Worm (Caenorhabditis elegans) whole organism, L1 larva: ENCODE results near the gene tra-4.

Source experiments
- C04F5.9 ChIP-seq: sonication (generic microtip); optimal IDR thresholded peaks from 2 replicates; lab custom pipeline; 2016; ENCODE audit warnings: missing genetic modification characterization, missing compliant biosample characterization
- F16B12.6 ChIP-seq: fragments of 150-350 bp; optimal IDR thresholded peaks from 2 replicates; lab custom pipeline; 2014; ENCODE audit warnings: missing biosample characterization, missing genetic modification characterization
- Y116A8C.19 ChIP-seq: sonication (generic microtip); optimal IDR thresholded peaks from 2 replicates; lab custom pipeline; 2016; ENCODE audit warnings: missing compliant biosample characterization, missing genetic modification characterization, borderline replicate concordance
- aha-1 ChIP-seq: fragments of 150-350 bp; optimal IDR thresholded peaks from 2 replicates; lab custom pipeline; 2014; ENCODE audit warnings: missing biosample characterization, missing genetic modification characterization
- alr-1 ChIP-seq: fragments of 200-800 bp; sonication (Bioruptor generic); optimal IDR thresholded peaks from 2 replicates; lab custom pipeline; 2018; ENCODE audit warnings: borderline replicate concordance, mild to moderate bottlenecking, missing genetic modification characterization, missing compliant biosample characterization
- aly-2 ChIP-seq: fragments of 150-350 bp; optimal IDR thresholded peaks from 2 replicates; lab custom pipeline; 2014; ENCODE audit warnings: missing biosample characterization, missing genetic modification characterization
- ama-1 ChIP-seq: fragments of 150-350 bp; optimal IDR thresholded peaks from 2 replicates; lab custom pipeline; 2014
- ceh-8 ChIP-seq: fragments of 200-800 bp; sonication (Bioruptor generic); optimal IDR thresholded peaks from 2 replicates; lab custom pipeline; 2018; ENCODE audit warnings: mild to moderate bottlenecking, missing genetic modification characterization, moderate library complexity, missing compliant biosample characterization
- ceh-82 ChIP-seq, 3 experiments: fragments of 150-350 bp in 1 of 3; sonication (generic microtip) in 2 of 3; optimal IDR thresholded peaks; 2 replicates each; lab custom pipeline; 2014 to 2017; ENCODE audit warnings: missing biosample characterization in 3 of 3, missing genetic modification characterization in 3 of 3
- ces-1 ChIP-seq: fragments of 150-350 bp; optimal IDR thresholded peaks from 2 replicates; lab custom pipeline; 2014; ENCODE audit warnings: missing biosample characterization, missing genetic modification reagents, missing genetic modification characterization
- dpl-1 ChIP-seq, 3 experiments: fragments of 150-350 bp in 2 of 3; sonication (generic microtip) in 1 of 3; optimal IDR thresholded peaks; 2 replicates each; lab custom pipeline; 2014 to 2017; ENCODE audit warnings: missing biosample characterization in 3 of 3, missing genetic modification characterization in 3 of 3, missing genetic modification reagents in 3 of 3
- dsc-1 ChIP-seq: sonication (generic microtip); optimal IDR thresholded peaks from 2 replicates; lab custom pipeline; 2016; ENCODE audit warnings: mild to moderate bottlenecking, missing genetic modification characterization, missing compliant biosample characterization
- efl-1 ChIP-seq, 4 experiments: fragments of 150-350 bp; optimal IDR thresholded peaks in 3 of 4; peaks in 1 of 4; 1 replicate in 1 of 4; 2 replicates in 3 of 4; lab custom pipeline; 2014; ENCODE audit warnings: missing biosample characterization in 2 of 4, missing genetic modification characterization in 2 of 4, missing genetic modification reagents in 2 of 4
- egl-13 ChIP-seq: sonication (generic microtip); optimal IDR thresholded peaks from 2 replicates; lab custom pipeline; 2016; ENCODE audit warnings: missing genotype, missing genetic modification reagents, missing genetic modification characterization, missing compliant biosample characterization
- elt-2 ChIP-seq: sonication (generic microtip); optimal IDR thresholded peaks from 2 replicates; lab custom pipeline; 2016; ENCODE audit warnings: missing genetic modification characterization, mild to moderate bottlenecking, inconsistent platforms, missing compliant biosample characterization, missing genetic modification reagents
- elt-3 ChIP-seq, 6 experiments: fragments of 150-350 bp in 1 of 6; sonication (generic microtip); optimal IDR thresholded peaks; 2 replicates each; lab custom pipeline; 2017 to 2018; ENCODE audit warnings: missing biosample characterization in 6 of 6, missing genetic modification characterization in 6 of 6, inconsistent platforms in 1 of 6
- ets-5 ChIP-seq: fragments of 200-800 bp; sonication (Bioruptor generic); IDR thresholded peaks from 2 replicates; pipeline ENCODE4 v1.3.6; 2022; ENCODE audit warnings: missing genetic modification characterization, missing compliant biosample characterization
- fkh-10 ChIP-seq: sonication (generic microtip); optimal IDR thresholded peaks from 2 replicates; lab custom pipeline; 2017; ENCODE audit warnings: missing biosample characterization, missing genetic modification reagents, missing genetic modification characterization
- fkh-4 ChIP-seq: sonication (generic microtip); optimal IDR thresholded peaks from 2 replicates; lab custom pipeline; 2016; ENCODE audit warnings: missing compliant biosample characterization, missing genetic modification characterization, borderline replicate concordance
- fkh-8 ChIP-seq: sonication (generic microtip); optimal IDR thresholded peaks from 2 replicates; lab custom pipeline; 2016; ENCODE audit warnings: mild to moderate bottlenecking, missing genetic modification characterization, missing compliant biosample characterization
- grh-1 ChIP-seq: fragments of 200-800 bp; sonication (Bioruptor generic); IDR thresholded peaks from 2 replicates; pipeline ENCODE4 v1.3.6; 2022; ENCODE audit warnings: missing genetic modification reagents, missing genetic modification characterization, missing compliant biosample characterization
- hlh-17 ChIP-seq: fragments of 200-800 bp; sonication (Bioruptor generic); optimal IDR thresholded peaks from 2 replicates; lab custom pipeline; 2018; ENCODE audit warnings: missing genetic modification characterization, mild to moderate bottlenecking, missing compliant biosample characterization, moderate library complexity, borderline replicate concordance
- hlh-4 ChIP-seq: sonication (generic microtip); optimal IDR thresholded peaks from 2 replicates; lab custom pipeline; 2016; ENCODE audit warnings: mild to moderate bottlenecking, missing genetic modification characterization, missing compliant biosample characterization
- irx-1 ChIP-seq: sonication (generic microtip); optimal IDR thresholded peaks from 2 replicates; lab custom pipeline; 2016; ENCODE audit warnings: missing genetic modification characterization, missing compliant biosample characterization
- isw-1 ChIP-seq: fragments of 200-800 bp; sonication (Bioruptor generic); IDR thresholded peaks from 2 replicates; pipeline ENCODE4 v1.3.6; 2022; ENCODE audit warnings: missing genetic modification characterization, missing compliant biosample characterization
- jun-1 ChIP-seq: fragments of 150-350 bp; optimal IDR thresholded peaks from 2 replicates; lab custom pipeline; 2014; ENCODE audit warnings: missing biosample characterization, missing genetic modification reagents, missing genetic modification characterization
- lin-14 ChIP-seq: fragments of 200-800 bp; sonication (Bioruptor generic); optimal IDR thresholded peaks from 2 replicates; lab custom pipeline; 2018; ENCODE audit warnings: mild to moderate bottlenecking, missing genetic modification characterization, moderate library complexity, missing compliant biosample characterization
- lin-15B ChIP-seq: fragments of 150-350 bp; sonication (generic microtip); optimal IDR thresholded peaks from 3 replicates; lab custom pipeline; 2014; ENCODE audit warnings: missing biosample characterization, missing genetic modification characterization
- lin-35 ChIP-seq, 2 experiments: fragments of 150-350 bp; optimal IDR thresholded peaks; 2 replicates each; lab custom pipeline; 2014; ENCODE audit warnings: missing biosample characterization in 2 of 2, missing genetic modification characterization in 2 of 2, missing genetic modification reagents in 2 of 2
- lin-39 ChIP-seq: fragments of 150-350 bp; optimal IDR thresholded peaks from 2 replicates; lab custom pipeline; 2014; ENCODE audit warnings: missing biosample characterization, missing genetic modification reagents, missing genetic modification characterization
- lir-3 ChIP-seq: sonication (generic microtip); optimal IDR thresholded peaks from 2 replicates; lab custom pipeline; 2016; ENCODE audit warnings: mild to moderate bottlenecking, missing genetic modification characterization, moderate library complexity, missing compliant biosample characterization; ENCODE audit not compliant: poor library complexity
- lsy-2 ChIP-seq, 2 experiments: fragments of 150-350 bp; optimal IDR thresholded peaks; 2 replicates each; lab custom pipeline; 2014; ENCODE audit warnings: missing biosample characterization in 2 of 2, missing genetic modification characterization in 2 of 2
- mdl-1 ChIP-seq, 2 experiments: fragments of 150-350 bp; optimal IDR thresholded peaks; 2 replicates each; lab custom pipeline; 2014 to 2017; ENCODE audit warnings: missing biosample characterization in 2 of 2, missing genetic modification characterization in 2 of 2, inconsistent platforms in 1 of 2
- nhr-11 ChIP-seq: fragments of 150-350 bp; optimal IDR thresholded peaks from 2 replicates; lab custom pipeline; 2014; ENCODE audit warnings: missing biosample characterization, missing genetic modification characterization
- nhr-19 ChIP-seq: fragments of 200-800 bp; sonication (Bioruptor generic); conservative IDR thresholded peaks from 2 replicates; pipeline ENCODE4 v1.3.6; 2022; ENCODE audit warnings: missing genetic modification characterization, missing compliant biosample characterization
- nhr-20 ChIP-seq: sonication (generic microtip); optimal IDR thresholded peaks from 2 replicates; lab custom pipeline; 2016; ENCODE audit warnings: mild to moderate bottlenecking, missing genetic modification characterization, missing compliant biosample characterization
- nhr-237 ChIP-seq: fragments of 150-350 bp; optimal IDR thresholded peaks from 2 replicates; lab custom pipeline; 2014; ENCODE audit warnings: missing biosample characterization, missing genetic modification characterization
- nhr-71 ChIP-seq: sonication (generic microtip); optimal IDR thresholded peaks from 2 replicates; lab custom pipeline; 2016; ENCODE audit warnings: mild to moderate bottlenecking, missing genetic modification characterization, moderate library complexity, missing compliant biosample characterization
- nhr-77 ChIP-seq: fragments of 150-350 bp; optimal IDR thresholded peaks from 2 replicates; lab custom pipeline; 2014; ENCODE audit warnings: missing biosample characterization, missing genetic modification characterization
- pag-3 ChIP-seq: sonication (generic microtip); optimal IDR thresholded peaks from 2 replicates; lab custom pipeline; 2017; ENCODE audit warnings: missing genetic modification characterization, mild to moderate bottlenecking, missing compliant biosample characterization, antibody characterized with exemption, borderline replicate concordance; ENCODE audit not compliant: insufficient read depth
- pax-3 ChIP-seq: fragments of 200-800 bp; sonication (Bioruptor generic); optimal IDR thresholded peaks from 2 replicates; lab custom pipeline; 2018; ENCODE audit warnings: mild to moderate bottlenecking, missing genetic modification characterization, moderate library complexity, missing compliant biosample characterization
- pqm-1 ChIP-seq: sonication (generic microtip); optimal IDR thresholded peaks from 3 replicates; lab custom pipeline; 2017; ENCODE audit warnings: missing biosample characterization, missing genetic modification characterization
- rnt-1 ChIP-seq: sonication (generic microtip); optimal IDR thresholded peaks from 2 replicates; lab custom pipeline; 2016; ENCODE audit warnings: mild to moderate bottlenecking, missing genetic modification characterization, moderate library complexity, missing compliant biosample characterization
- unc-130 ChIP-seq: fragments of 150-350 bp; optimal IDR thresholded peaks from 2 replicates; lab custom pipeline; 2017; ENCODE audit warnings: missing biosample characterization, missing genetic modification characterization, inconsistent platforms
- unc-62 ChIP-seq: fragments of 150-350 bp; optimal IDR thresholded peaks from 2 replicates; lab custom pipeline; 2014; ENCODE audit warnings: missing biosample characterization, missing genetic modification reagents, missing genetic modification characterization
- unc-86 ChIP-seq: sonication (generic microtip); optimal IDR thresholded peaks from 2 replicates; lab custom pipeline; 2016; ENCODE audit warnings: missing genetic modification characterization, missing compliant biosample characterization
- unc-98 ChIP-seq: fragments of 200-800 bp; sonication (Bioruptor generic); IDR thresholded peaks from 2 replicates; pipeline ENCODE4 v1.3.6; 2022; ENCODE audit warnings: missing genetic modification characterization, missing compliant biosample characterization
- xbp-1 ChIP-seq: sonication (generic microtip); optimal IDR thresholded peaks from 2 replicates; lab custom pipeline; 2016; ENCODE audit warnings: missing genetic modification characterization, missing compliant biosample characterization
- zip-4 ChIP-seq: fragments of 200-800 bp; sonication (Bioruptor generic); optimal IDR thresholded peaks from 2 replicates; lab custom pipeline; 2018; ENCODE audit warnings: mild to moderate bottlenecking, missing genetic modification characterization, moderate library complexity, missing compliant biosample characterization
- ztf-11 ChIP-seq, 2 experiments: sonication (generic microtip); optimal IDR thresholded peaks; 2 replicates each; lab custom pipeline; 2016 to 2017; ENCODE audit warnings: missing genetic modification characterization in 2 of 2, missing biosample characterization in 1 of 2, missing compliant biosample characterization in 1 of 2
- ztf-4 ChIP-seq: fragments of 150-350 bp; optimal IDR thresholded peaks from 2 replicates; lab custom pipeline; 2014; ENCODE audit warnings: missing biosample characterization, missing genetic modification characterization

tra-4 gene

ce11 chrX:2809611-2810010 lies 47.8 kb downstream of the tra-4 start, which contains the start of gene C14A11.9 (continued):
- TF ChIP-seq pax-3 (peak; percentile 82), nhr-77 (tag; lab: Kevin White, UChicago) (peak; percentile 66), nhr-20 (tag; lab: Kevin White, UChicago) (peak; percentile 94), hlh-17 (GFP tag; lab: Kevin White, UChicago) (no peak), ceh-8 (GFP tag; lab: Kevin White, UChicago) (peak; percentile 81), fkh-8 (tag; lab: Kevin White, UChicago) (peak; percentile 91), dpl-1 (GFP tag; optimal IDR thresholded peaks at IDR 0.05; lab: Kevin White, UChicago) (peak; percentile 69 to 80 (median 79)), rnt-1 (peak; percentile 96), zip-4 (GFP tag; lab: Kevin White, UChicago) (peak; percentile 77), unc-98 (no peak), egl-13 (peak; percentile 93), pqm-1 (no peak), lin-39 (tag; lab: Kevin White, UChicago) (peak; percentile 93), ama-1 (lab: Kevin White, UChicago) (no peak), F16B12.6 (tag; lab: Kevin White, UChicago) (peak; percentile 53), aha-1 (tag; lab: Kevin White, UChicago) (peak; percentile 64), ztf-11 (tag; optimal IDR thresholded peaks at IDR 0.05; lab: Kevin White, UChicago) (peak in 1 of 2 experiments; percentile 66), irx-1 (tag; lab: Kevin White, UChicago) (peak; percentile 92), lsy-2 (tag; optimal IDR thresholded peaks at IDR 0.05; lab: Kevin White, UChicago) (peak; percentile 89 to 91), nhr-237 (tag; lab: Kevin White, UChicago) (no peak), elt-2 (tag; lab: Kevin White, UChicago) (peak; percentile 91), ces-1 (GFP tag; lab: Kevin White, UChicago) (no peak), nhr-11 (peak; percentile 72), hlh-4 (no peak), nhr-19 (GFP tag; lab: Robert Waterston, UW) (peak; percentile 90), fkh-10 (GFP tag; lab: Kevin White, UChicago) (peak; percentile 92), mdl-1 (tag; optimal IDR thresholded peaks at IDR 0.05; lab: Kevin White, UChicago) (peak in 1 of 2 experiments; percentile 87), C04F5.9 (peak; percentile 71), ets-5 (GFP tag; lab: Robert Waterston, UW) (no peak), alr-1 (no peak), isw-1 (GFP tag; lab: Robert Waterston, UW) (peak; percentile 82), Y116A8C.19 (tag; lab: Kevin White, UChicago) (no peak), elt-3 (tag; optimal IDR thresholded peaks at IDR 0.05; lab: Kevin White, UChicago) (peak in 3 of 6 experiments; percentile 29 to 63 (median 35)), lin-35 (GFP tag; optimal IDR thresholded peaks at IDR 0.05; lab: Kevin White, UChicago) (peak; percentile 78 to 90), jun-1 (peak; percentile 92), lin-14 (peak; percentile 94), unc-86 (tag; lab: Kevin White, UChicago) (peak; percentile 95), aly-2 (tag; lab: Kevin White, UChicago) (peak; percentile 76), grh-1 (GFP tag; lab: Robert Waterston, UW) (peak; percentile 80), ztf-4 (peak; percentile 69)

ce11 chrX:2807390-2807789 lies 50.0 kb downstream of the tra-4 start, which contains the start of gene C14A11.5:
Gene C14A11.5, minus strand, starts transcription at chrX:2807528.
- TF ChIP-seq ztf-11 (tag; optimal IDR thresholded peaks at IDR 0.05; lab: Kevin White, UChicago) (no peak), dsc-1 (peak; percentile 13), nhr-71 (tag; lab: Kevin White, UChicago) (peak; percentile 65), unc-130 (no peak), lin-15B (no peak), ceh-82 (tag; optimal IDR thresholded peaks at IDR 0.05; lab: Kevin White, UChicago) (peak in 1 of 3 experiments; percentile 32), lir-3 (tag; lab: Kevin White, UChicago) (no peak), egl-13 (peak; percentile 51), ceh-8 (GFP tag; lab: Kevin White, UChicago) (no peak), xbp-1 (tag; lab: Kevin White, UChicago) (peak; percentile 4), nhr-20 (tag; lab: Kevin White, UChicago) (no peak), fkh-4 (tag; lab: Kevin White, UChicago) (no peak), zip-4 (GFP tag; lab: Kevin White, UChicago) (no peak), pag-3 (no peak), lsy-2 (tag; optimal IDR thresholded peaks at IDR 0.05; lab: Kevin White, UChicago) (no peak), efl-1 (optimal IDR thresholded peaks at IDR 0.05; lab: Kevin White, UChicago) (no peak), efl-1 (GFP tag; optimal IDR thresholded peaks at IDR 0.05 in 1 of 2; lab: Kevin White, UChicago) (peak in 1 of 2 experiments; percentile 12), Y116A8C.19 (tag; lab: Kevin White, UChicago) (no peak), unc-62 (no peak), nhr-237 (tag; lab: Kevin White, UChicago) (no peak)
